Worm (Caenorhabditis elegans) whole organism, young adult: ENCODE results near the gene K09B3.1.

ENCODE experiments used
- B0019.2 ChIP-seq: fragments of 200-800 bp; sonication (Bioruptor generic); conservative IDR thresholded peaks from 2 replicates; pipeline ENCODE4 v1.3.6; 2022; ENCODE audit warnings: missing genetic modification reagents, missing genetic modification characterization, missing compliant biosample characterization
- B0035.1 ChIP-seq: sonication (generic microtip); optimal IDR thresholded peaks from 2 replicates; lab custom pipeline; 2016; ENCODE audit warnings: missing genetic modification characterization, mild to moderate bottlenecking, missing compliant biosample characterization, missing genotype, missing genetic modification reagents
- B0261.1 ChIP-seq: sonication (generic microtip); optimal IDR thresholded peaks from 2 replicates; lab custom pipeline; 2016; ENCODE audit warnings: mild to moderate bottlenecking, missing genetic modification characterization, moderate library complexity, missing compliant biosample characterization
- F10E7.11 ChIP-seq: sonication (generic microtip); optimal IDR thresholded peaks from 2 replicates; lab custom pipeline; 2017; ENCODE audit warnings: mild to moderate bottlenecking, missing genetic modification characterization, moderate library complexity, missing compliant biosample characterization
- F22D6.2 ChIP-seq: sonication (generic microtip); optimal IDR thresholded peaks from 2 replicates; lab custom pipeline; 2016; ENCODE audit warnings: mild to moderate bottlenecking, missing genetic modification characterization, missing compliant biosample characterization
- F23B12.7 ChIP-seq: sonication (generic microtip); optimal IDR thresholded peaks from 2 replicates; lab custom pipeline; 2017; ENCODE audit warnings: missing genetic modification characterization, mild to moderate bottlenecking, missing compliant biosample characterization, antibody characterized with exemption, moderate library complexity; ENCODE audit not compliant: insufficient read depth
- F52B5.7 ChIP-seq: sonication (generic microtip); optimal IDR thresholded peaks from 2 replicates; lab custom pipeline; 2016; ENCODE audit warnings: mild to moderate bottlenecking, missing genetic modification characterization, missing compliant biosample characterization
- F55B11.4 ChIP-seq: sonication (generic microtip); optimal IDR thresholded peaks from 2 replicates; lab custom pipeline; 2016; ENCODE audit warnings: missing compliant biosample characterization, missing genetic modification characterization, borderline replicate concordance; ENCODE audit not compliant: insufficient read depth
- F57A8.1 ChIP-seq: fragments of 200-800 bp; sonication (Bioruptor generic); optimal IDR thresholded peaks from 2 replicates; lab custom pipeline; 2018; ENCODE audit warnings: mild to moderate bottlenecking, missing genetic modification characterization, moderate library complexity, missing compliant biosample characterization
- T07F8.4 ChIP-seq: sonication (generic microtip); optimal IDR thresholded peaks from 2 replicates; lab custom pipeline; 2016; ENCODE audit warnings: mild to moderate bottlenecking, missing genetic modification characterization, moderate library complexity, missing compliant biosample characterization
- Y79H2A.3 ChIP-seq: fragments of 200-800 bp; sonication (Bioruptor generic); conservative IDR thresholded peaks from 2 replicates; pipeline ENCODE4 v1.3.6; 2022; ENCODE audit warnings: missing genetic modification reagents, missing genetic modification characterization, missing compliant biosample characterization
- Y95B8A.8 ChIP-seq: fragments of 200-800 bp; sonication (Bioruptor generic); IDR thresholded peaks from 2 replicates; pipeline ENCODE4 v1.3.6; 2022; ENCODE audit warnings: missing genetic modification reagents, missing genetic modification characterization, missing compliant biosample characterization
- atf-7 ChIP-seq: sonication (generic microtip); optimal IDR thresholded peaks from 2 replicates; lab custom pipeline; 2017; ENCODE audit warnings: mild to moderate bottlenecking, missing genetic modification characterization, missing compliant biosample characterization
- attf-3 ChIP-seq: fragments of 200-800 bp; sonication (Bioruptor generic); conservative IDR thresholded peaks from 2 replicates; pipeline ENCODE4 v1.3.6; 2022; ENCODE audit warnings: missing genetic modification reagents, missing genetic modification characterization, missing compliant biosample characterization
- attf-5 ChIP-seq: fragments of 200-800 bp; sonication (Bioruptor generic); optimal IDR thresholded peaks from 2 replicates; lab custom pipeline; 2018; ENCODE audit warnings: mild to moderate bottlenecking, missing genetic modification characterization, missing compliant biosample characterization
- attf-6 ChIP-seq: fragments of 200-800 bp; sonication (Bioruptor generic); IDR thresholded peaks from 2 replicates; pipeline ENCODE4 v1.3.6; 2022; ENCODE audit warnings: missing genetic modification reagents, missing genetic modification characterization, missing compliant biosample characterization
- ccch-3 ChIP-seq: fragments of 200-800 bp; sonication (Bioruptor generic); optimal IDR thresholded peaks from 2 replicates; lab custom pipeline; 2018; ENCODE audit warnings: mild to moderate bottlenecking, missing genetic modification characterization, missing compliant biosample characterization
- cebp-1 ChIP-seq, 2 experiments: fragments of 200-800 bp in 1 of 2; sonication (Bioruptor generic) in 1 of 2; sonication (generic microtip) in 1 of 2; IDR thresholded peaks in 1 of 2; optimal IDR thresholded peaks in 1 of 2; 2 replicates each; pipeline versions ENCODE4 v1.3.6 to Lab custom; 2017 to 2022; ENCODE audit warnings: missing compliant biosample characterization in 2 of 2, missing genetic modification characterization in 2 of 2, mild to moderate bottlenecking in 1 of 2, missing genetic modification reagents in 1 of 2, moderate library complexity in 1 of 2
- ceh-100 ChIP-seq: fragments of 200-800 bp; sonication (Bioruptor generic); IDR thresholded peaks from 2 replicates; pipeline ENCODE4 v1.3.6; 2022; ENCODE audit warnings: missing genetic modification reagents, missing genetic modification characterization, missing compliant biosample characterization
- ceh-58 ChIP-seq: fragments of 200-800 bp; sonication (Bioruptor generic); IDR thresholded peaks from 2 replicates; pipeline ENCODE4 v1.3.6; 2022; ENCODE audit warnings: missing genetic modification characterization, missing compliant biosample characterization
- dpl-1 ChIP-seq: fragments of 150-350 bp; optimal IDR thresholded peaks from 2 replicates; lab custom pipeline; 2014; ENCODE audit warnings: missing biosample characterization, missing genetic modification reagents, missing genetic modification characterization
- ekl-4 ChIP-seq: fragments of 200-800 bp; sonication (Bioruptor generic); IDR thresholded peaks from 2 replicates; pipeline ENCODE4 v1.3.6; 2022; ENCODE audit warnings: missing genetic modification reagents, missing genetic modification characterization, missing compliant biosample characterization
- ets-4 ChIP-seq: fragments of 200-800 bp; sonication (Bioruptor generic); optimal IDR thresholded peaks from 2 replicates; lab custom pipeline; 2018; ENCODE audit warnings: mild to moderate bottlenecking, missing genetic modification characterization, missing compliant biosample characterization
- fkh-3 ChIP-seq: sonication (generic microtip); optimal IDR thresholded peaks from 2 replicates; lab custom pipeline; 2016; ENCODE audit warnings: mild to moderate bottlenecking, missing genetic modification characterization, missing compliant biosample characterization
- hmg-1.2 ChIP-seq: fragments of 200-800 bp; sonication (Bioruptor generic); IDR thresholded peaks from 2 replicates; pipeline ENCODE4 v1.3.6; 2022; ENCODE audit warnings: missing genetic modification reagents, missing genetic modification characterization, missing compliant biosample characterization
- let-526 ChIP-seq: fragments of 200-800 bp; sonication (Bioruptor generic); IDR thresholded peaks from 2 replicates; pipeline ENCODE4 v1.3.6; 2022; ENCODE audit warnings: missing genetic modification reagents, missing genetic modification characterization, missing compliant biosample characterization
- let-607 ChIP-seq, 2 experiments: fragments of 200-800 bp in 1 of 2; sonication (Bioruptor generic) in 1 of 2; sonication (generic microtip) in 1 of 2; optimal IDR thresholded peaks; 2 replicates each; lab custom pipeline; 2016 to 2018; ENCODE audit warnings: mild to moderate bottlenecking in 2 of 2, missing compliant biosample characterization in 2 of 2, missing genetic modification characterization in 2 of 2, moderate library complexity in 2 of 2, missing genotype in 1 of 2
- lin-26 ChIP-seq: fragments of 200-800 bp; sonication (Bioruptor generic); IDR thresholded peaks from 2 replicates; pipeline ENCODE4 v1.3.6; 2022; ENCODE audit warnings: missing genetic modification reagents, missing genetic modification characterization, missing compliant biosample characterization
- lsl-1 ChIP-seq: fragments of 200-800 bp; sonication (Bioruptor generic); optimal IDR thresholded peaks from 2 replicates; lab custom pipeline; 2018; ENCODE audit warnings: mild to moderate bottlenecking, missing genetic modification characterization, moderate library complexity, missing compliant biosample characterization
- madf-6 ChIP-seq: fragments of 200-800 bp; sonication (Bioruptor generic); IDR thresholded peaks from 2 replicates; pipeline ENCODE4 v1.3.6; 2022; ENCODE audit warnings: missing genetic modification reagents, missing genetic modification characterization, missing compliant biosample characterization
- mcd-1 ChIP-seq: fragments of 200-800 bp; sonication (Bioruptor generic); IDR thresholded peaks from 2 replicates; pipeline ENCODE4 v1.3.6; 2022; ENCODE audit warnings: missing genetic modification reagents, missing genetic modification characterization, missing compliant biosample characterization
- nfyb-1 ChIP-seq: fragments of 200-800 bp; sonication (Bioruptor generic); IDR thresholded peaks from 2 replicates; pipeline ENCODE4 v1.3.6; 2022; ENCODE audit warnings: missing genetic modification reagents, missing genetic modification characterization, missing compliant biosample characterization
- rec-8 ChIP-seq, 2 experiments: sonication (generic microtip); optimal IDR thresholded peaks; 2 replicates each; lab custom pipeline; 2016; ENCODE audit warnings: mild to moderate bottlenecking in 2 of 2, missing genetic modification characterization in 2 of 2, missing genetic modification reagents in 2 of 2, missing genotype in 2 of 2, missing biosample characterization in 1 of 2, missing compliant biosample characterization in 1 of 2, moderate library complexity in 1 of 2
- sdz-38 ChIP-seq: sonication (generic microtip); optimal IDR thresholded peaks from 2 replicates; lab custom pipeline; 2016; ENCODE audit warnings: missing genotype, missing genetic modification characterization, missing compliant biosample characterization
- snpc-4 ChIP-seq, 5 experiments: fragments of 150-350 bp in 1 of 5; sonication (generic microtip) in 4 of 5; optimal IDR thresholded peaks; 2 replicates each; lab custom pipeline; 2014 to 2018; ENCODE audit warnings: missing genetic modification characterization in 5 of 5, missing biosample characterization in 3 of 5, antibody characterized with exemption in 2 of 5, mild to moderate bottlenecking in 2 of 5, missing compliant biosample characterization in 2 of 5, missing genotype in 2 of 5, moderate library complexity in 2 of 5, missing genetic modification reagents in 1 of 5
- somi-1 ChIP-seq: fragments of 200-800 bp; sonication (Bioruptor generic); optimal IDR thresholded peaks from 2 replicates; lab custom pipeline; 2018; ENCODE audit warnings: mild to moderate bottlenecking, missing genetic modification characterization, missing compliant biosample characterization
- sptf-2 ChIP-seq: fragments of 200-800 bp; sonication (Bioruptor generic); optimal IDR thresholded peaks from 2 replicates; lab custom pipeline; 2018; ENCODE audit warnings: mild to moderate bottlenecking, missing genetic modification characterization, missing compliant biosample characterization
- tbp1 ChIP-seq: fragments of 200-800 bp; sonication (Bioruptor generic); optimal IDR thresholded peaks from 2 replicates; lab custom pipeline; 2018; ENCODE audit warnings: mild to moderate bottlenecking, missing genetic modification characterization, missing compliant biosample characterization
- unc-130 ChIP-seq: sonication (generic microtip); optimal IDR thresholded peaks from 2 replicates; lab custom pipeline; 2016; ENCODE audit warnings: missing genetic modification reagents, missing genetic modification characterization, missing compliant biosample characterization
- unc-62 ChIP-seq: fragments of 150-350 bp; optimal IDR thresholded peaks from 2 replicates; lab custom pipeline; 2014; ENCODE audit warnings: missing biosample characterization, missing genetic modification reagents, missing genetic modification characterization
- xnd-1 ChIP-seq: sonication (generic microtip); optimal IDR thresholded peaks from 2 replicates; lab custom pipeline; 2016; ENCODE audit warnings: missing genotype, missing genetic modification reagents, missing genetic modification characterization, missing compliant biosample characterization
- ztf-28 ChIP-seq: fragments of 200-800 bp; sonication (Bioruptor generic); IDR thresholded peaks from 2 replicates; pipeline ENCODE4 v1.3.6; 2022; ENCODE audit warnings: missing genetic modification reagents, missing genetic modification characterization, missing compliant biosample characterization

Gene K09B3.1

ce11 chrIV:3803252-3803651, 8.7 kb downstream of the K09B3.1 start, which contains the start of the genes algn-14 and M02B7.2 (continued):
- TF ChIP-seq nfyb-1 (no peak), tbp1 (GFP tag; lab: Kevin White, UChicago) (peak; percentile 19), ceh-58 (GFP tag; lab: Robert Waterston, UW) (no peak), fkh-3 (no peak), Y79H2A.3 (GFP tag; lab: Robert Waterston, UW) (0 out of 2 replicates have a peak, but pooled peaks have one; percentile 54), ceh-100 (GFP tag; lab: Robert Waterston, UW) (0 out of 2 replicates have a peak, but pooled peaks have one; percentile 44), let-607 (tag; optimal IDR thresholded peaks at IDR 0.05; lab: Kevin White, UChicago) (peak in 1 of 2 experiments; percentile 42), attf-3 (GFP tag; lab: Robert Waterston, UW) (0 out of 2 replicates have a peak, but pooled peaks have one; percentile 23), dpl-1 (no peak), cebp-1 (GFP tag; IDR thresholded peaks at IDR 0.05; lab: Robert Waterston, UW) (no peak), cebp-1 (tag; optimal IDR thresholded peaks at IDR 0.05; lab: Kevin White, UChicago) (peak; percentile 63), B0261.1 (tag; lab: Kevin White, UChicago) (no peak), attf-6 (GFP tag; lab: Robert Waterston, UW) (no peak), snpc-4 (GFP tag; optimal IDR thresholded peaks at IDR 0.05; lab: Kevin White, UChicago) (no peak), snpc-4 (tag; optimal IDR thresholded peaks at IDR 0.05; lab: Kevin White, UChicago) (peak in 1 of 4 experiments; percentile 5), ztf-28 (no peak), F22D6.2 (tag; lab: Kevin White, UChicago) (no peak), madf-6 (peak; percentile 63; the same call in 1 of the 2 replicates), B0019.2 (GFP tag; lab: Robert Waterston, UW) (peak; percentile 54; the same call in 1 of the 2 replicates), hmg-1.2 (GFP tag; lab: Robert Waterston, UW) (peak; percentile 30; the same call in 1 of the 2 replicates), atf-7 (no peak), ekl-4 (GFP tag; lab: Robert Waterston, UW) (no peak; the same call in 1 of the 2 replicates), F55B11.4 (tag; lab: Kevin White, UChicago) (no peak), somi-1 (GFP tag; lab: Kevin White, UChicago) (no peak), attf-5 (GFP tag; lab: Kevin White, UChicago) (peak; percentile 0), lsl-1 (peak; percentile 26), F23B12.7 (tag; lab: Kevin White, UChicago) (peak; percentile 12), T07F8.4 (no peak), lin-26 (GFP tag; lab: Robert Waterston, UW) (no peak), unc-130 (GFP tag; lab: Kevin White, UChicago) (peak; percentile 71), rec-8 (tag; optimal IDR thresholded peaks at IDR 0.05; lab: Kevin White, UChicago) (peak in 1 of 2 experiments; percentile 1)

- TF ChIP-seq hmg-1.2 (GFP tag; lab: Robert Waterston, UW) (no peak), B0035.1 (tag; lab: Kevin White, UChicago) (no peak), ets-4 (no peak), mcd-1 (GFP tag; lab: Robert Waterston, UW) (no peak), unc-62 (GFP tag; lab: Kevin White, UChicago) (no peak), Y95B8A.8 (no peak), sptf-2 (GFP tag; lab: Kevin White, UChicago) (no peak), F57A8.1 (GFP tag; lab: Kevin White, UChicago) (no peak), ccch-3 (GFP tag; lab: Kevin White, UChicago) (no peak), sdz-38 (tag; lab: Kevin White, UChicago) (no peak), F52B5.7 (tag; lab: Kevin White, UChicago) (no peak), F10E7.11 (tag; lab: Kevin White, UChicago) (no peak), let-526 (GFP tag; lab: Robert Waterston, UW) (no peak), attf-5 (GFP tag; lab: Kevin White, UChicago) (no peak), cebp-1 (GFP tag; IDR thresholded peaks at IDR 0.05; lab: Robert Waterston, UW) (no peak), cebp-1 (tag; optimal IDR thresholded peaks at IDR 0.05; lab: Kevin White, UChicago) (no peak), xnd-1 (tag; lab: Kevin White, UChicago) (no peak)
Observed at ce11 chrIV:3805219-3805618, 10.7 kb downstream of the K09B3.1 start, which contains the start of gene fbxc-47. TSS of gene fbxc-47 (plus strand) at chrIV:3805519.
